Worm (Caenorhabditis elegans) whole organism, early embryonic: ENCODE data around the gene pdi-2.

Experiments used
- B0310.2 ChIP-seq: sonication (generic microtip); optimal IDR thresholded peaks from 2 replicates; lab custom pipeline; 2016; ENCODE audit warnings: mild to moderate bottlenecking, missing genetic modification characterization, missing compliant biosample characterization
- F13C5.2 ChIP-seq: sonication (generic microtip); optimal IDR thresholded peaks from 2 replicates; lab custom pipeline; 2017; ENCODE audit warnings: mild to moderate bottlenecking, missing genetic modification characterization, inconsistent platforms, missing compliant biosample characterization
- aly-1 ChIP-seq: sonication (generic microtip); optimal IDR thresholded peaks from 2 replicates; lab custom pipeline; 2016; ENCODE audit warnings: missing genetic modification characterization, missing compliant biosample characterization
- ama-1 ChIP-seq: fragments of 150-350 bp; optimal IDR thresholded peaks from 2 replicates; lab custom pipeline; 2014
- ceh-13 ChIP-seq: fragments of 200-800 bp; sonication (Bioruptor generic); optimal IDR thresholded peaks from 2 replicates; lab custom pipeline; 2018; ENCODE audit warnings: mild to moderate bottlenecking, missing genetic modification characterization, missing compliant biosample characterization
- ceh-36 ChIP-seq: sonication (generic microtip); optimal IDR thresholded peaks from 2 replicates; lab custom pipeline; 2016; ENCODE audit warnings: missing genetic modification characterization, inconsistent platforms, missing compliant biosample characterization
- ets-7 ChIP-seq: sonication (generic microtip); optimal IDR thresholded peaks from 2 replicates; lab custom pipeline; 2016; ENCODE audit warnings: missing genotype, missing genetic modification characterization, missing compliant biosample characterization
- flt-1 ChIP-seq: fragments of 200-800 bp; sonication (Bioruptor generic); IDR thresholded peaks from 2 replicates; pipeline ENCODE4 v1.3.6; 2022; ENCODE audit warnings: missing genetic modification characterization, missing compliant biosample characterization
- hmbx-1 ChIP-seq: sonication (generic microtip); optimal IDR thresholded peaks from 2 replicates; lab custom pipeline; 2016; ENCODE audit warnings: mild to moderate bottlenecking, missing genetic modification characterization, missing compliant biosample characterization
- hmg-4 ChIP-seq: fragments of 200-800 bp; sonication (Bioruptor generic); optimal IDR thresholded peaks from 2 replicates; lab custom pipeline; 2018; ENCODE audit warnings: mild to moderate bottlenecking, missing genetic modification characterization, missing compliant biosample characterization
- hnd-1 ChIP-seq: sonication (generic microtip); optimal IDR thresholded peaks from 2 replicates; lab custom pipeline; 2016; ENCODE audit warnings: missing genetic modification characterization, missing compliant biosample characterization
- pes-1 ChIP-seq: fragments of 200-800 bp; sonication (Bioruptor generic); IDR thresholded peaks from 2 replicates; pipeline ENCODE4 v1.3.6; 2022; ENCODE audit warnings: missing genetic modification reagents, missing genetic modification characterization, missing compliant biosample characterization
- scrt-1 ChIP-seq: fragments of 200-800 bp; sonication (Bioruptor generic); IDR thresholded peaks from 2 replicates; pipeline ENCODE4 v1.3.6; 2022; ENCODE audit warnings: missing genetic modification characterization, missing compliant biosample characterization
- sea-1 ChIP-seq: fragments of 200-800 bp; sonication (Bioruptor generic); conservative IDR thresholded peaks from 2 replicates; pipeline ENCODE4 v1.3.6; 2022; ENCODE audit warnings: missing genetic modification characterization, missing compliant biosample characterization
- tbx-11 ChIP-seq: fragments of 200-800 bp; sonication (Bioruptor generic); IDR thresholded peaks from 2 replicates; pipeline ENCODE4 v1.3.6; 2022; ENCODE audit warnings: missing genetic modification characterization, missing compliant biosample characterization
- tbx-37 ChIP-seq: fragments of 200-800 bp; sonication (Bioruptor generic); conservative IDR thresholded peaks from 2 replicates; pipeline ENCODE4 v1.3.6; 2022; ENCODE audit warnings: missing genetic modification reagents, missing genetic modification characterization, missing compliant biosample characterization
- tra-4 ChIP-seq: sonication (generic microtip); optimal IDR thresholded peaks from 2 replicates; lab custom pipeline; 2017; ENCODE audit warnings: missing genetic modification characterization, missing compliant biosample characterization

pdi-2 gene

ce11 chrX:4553491-4553890, 29.5 kb downstream of the pdi-2 start:
- TF ChIP-seq aly-1 (no peak), ceh-36 (no peak), pes-1 (GFP tag; lab: Robert Waterston, UW) (no peak), tbx-37 (GFP tag; lab: Robert Waterston, UW) (no peak), F13C5.2 (tag; lab: Kevin White, UChicago) (no peak), flt-1 (GFP tag; lab: Robert Waterston, UW) (no peak), tbx-11 (GFP tag; lab: Robert Waterston, UW) (no peak)

ce11 chrX:4554385-4554784, 30.4 kb downstream of the pdi-2 start, which contains the start of gene ham-2:
Gene ham-2, plus strand, starts transcription at chrX:4554685.
- no peak for TF ChIP-seq B0310.2
- TF ChIP-seq ama-1 (lab: Kevin White, UChicago): no peak

- TF ChIP-seq tbx-37 (GFP tag; lab: Robert Waterston, UW): no peak
- no peak for TF ChIP-seq B0310.2
- no peak for TF ChIP-seq pes-1 (GFP tag; lab: Robert Waterston, UW)
Measured at ce11 chrX:4556028-4556427, 32.1 kb downstream of the pdi-2 start.

ce11 chrX:4561863-4562262, 37.9 kb downstream of the pdi-2 start, which contains the start of gene C05E11.6:
Gene C05E11.6, plus strand, starts transcription at chrX:4562163.
- TF ChIP-seq pes-1 (GFP tag; lab: Robert Waterston, UW) (no peak), tbx-11 (GFP tag; lab: Robert Waterston, UW) (no peak), hmg-4 (GFP tag; lab: Kevin White, UChicago) (no peak), tra-4 (tag; lab: Kevin White, UChicago) (no peak), tbx-37 (GFP tag; lab: Robert Waterston, UW) (no peak), flt-1 (GFP tag; lab: Robert Waterston, UW) (no peak), ceh-13 (GFP tag; lab: Kevin White, UChicago) (no peak), aly-1 (no peak), hmbx-1 (tag; lab: Kevin White, UChicago) (no peak), F13C5.2 (tag; lab: Kevin White, UChicago) (no peak), sea-1 (GFP tag; lab: Robert Waterston, UW) (no peak), hnd-1 (tag; lab: Kevin White, UChicago) (no peak), ama-1 (lab: Kevin White, UChicago) (no peak)

ce11 chrX:4562288-4562687, 38.3 kb downstream of the pdi-2 start:
- TF ChIP-seq B0310.2 (no peak), hnd-1 (tag; lab: Kevin White, UChicago) (no peak), hmbx-1 (tag; lab: Kevin White, UChicago) (no peak), pes-1 (GFP tag; lab: Robert Waterston, UW) (no peak), ets-7 (tag; lab: Kevin White, UChicago) (no peak), ceh-13 (GFP tag; lab: Kevin White, UChicago) (no peak), F13C5.2 (tag; lab: Kevin White, UChicago) (no peak)

- no peak for TF ChIP-seq hmbx-1 (tag; lab: Kevin White, UChicago)
- no peak for TF ChIP-seq ceh-36
- no peak for TF ChIP-seq scrt-1 (GFP tag; lab: Robert Waterston, UW)
- TF ChIP-seq ceh-13 (GFP tag; lab: Kevin White, UChicago): no peak
- no peak for TF ChIP-seq pes-1 (GFP tag; lab: Robert Waterston, UW)
- no peak for TF ChIP-seq tbx-11 (GFP tag; lab: Robert Waterston, UW)
- TF ChIP-seq hmg-4 (GFP tag; lab: Kevin White, UChicago): no peak
- TF ChIP-seq B0310.2: no peak
- TF ChIP-seq hnd-1 (tag; lab: Kevin White, UChicago): no peak
- TF ChIP-seq tra-4 (tag; lab: Kevin White, UChicago): no peak
- no peak for TF ChIP-seq ama-1 (lab: Kevin White, UChicago)
- TF ChIP-seq ets-7 (tag; lab: Kevin White, UChicago): no peak
- no peak for TF ChIP-seq tbx-37 (GFP tag; lab: Robert Waterston, UW)
- no peak for TF ChIP-seq flt-1 (GFP tag; lab: Robert Waterston, UW)
- no peak for TF ChIP-seq aly-1
- TF ChIP-seq F13C5.2 (tag; lab: Kevin White, UChicago): no peak
- TF ChIP-seq sea-1 (GFP tag; lab: Robert Waterston, UW): no peak
Measured at ce11 chrX:4564717-4565316, 40.9 kb downstream of the pdi-2 start, which contains the start of gene amt-4. Gene amt-4, plus strand, starts transcription at chrX:4565302.

- TF ChIP-seq scrt-1 (GFP tag; lab: Robert Waterston, UW): no peak
- no peak for TF ChIP-seq sea-1 (GFP tag; lab: Robert Waterston, UW)
- TF ChIP-seq ets-7 (tag; lab: Kevin White, UChicago): no peak
- no peak for TF ChIP-seq hmbx-1 (tag; lab: Kevin White, UChicago)
- no peak for TF ChIP-seq hnd-1 (tag; lab: Kevin White, UChicago)
- TF ChIP-seq ceh-13 (GFP tag; lab: Kevin White, UChicago): no peak
- no peak for TF ChIP-seq flt-1 (GFP tag; lab: Robert Waterston, UW)
- no peak for TF ChIP-seq aly-1
- TF ChIP-seq F13C5.2 (tag; lab: Kevin White, UChicago): no peak
- no peak for TF ChIP-seq B0310.2
- TF ChIP-seq pes-1 (GFP tag; lab: Robert Waterston, UW): no peak
- TF ChIP-seq tbx-37 (GFP tag; lab: Robert Waterston, UW): no peak
- TF ChIP-seq ceh-36: no peak
- TF ChIP-seq tra-4 (tag; lab: Kevin White, UChicago): no peak
- TF ChIP-seq hmg-4 (GFP tag; lab: Kevin White, UChicago): no peak
- no peak for TF ChIP-seq ama-1 (lab: Kevin White, UChicago)
Measured at ce11 chrX:4567110-4567509, 43.2 kb downstream of the pdi-2 start.

ce11 chrX:4569276-4569675, 45.3 kb downstream of the pdi-2 start:
- TF ChIP-seq flt-1 (GFP tag; lab: Robert Waterston, UW) (no peak), pes-1 (GFP tag; lab: Robert Waterston, UW) (no peak), hmbx-1 (tag; lab: Kevin White, UChicago) (no peak), tra-4 (tag; lab: Kevin White, UChicago) (no peak), ets-7 (tag; lab: Kevin White, UChicago) (no peak), scrt-1 (GFP tag; lab: Robert Waterston, UW) (no peak), B0310.2 (no peak), tbx-37 (GFP tag; lab: Robert Waterston, UW) (no peak), aly-1 (no peak)
